Fruit fly (Drosophila melanogaster) whole organism, pupa: ENCODE data around the gene Paics.

Experiments
- CG10348 ChIP-seq: fragments of 200-800 bp; sonication (Bioruptor generic); IDR thresholded peaks from 2 replicates; pipeline ENCODE4 v1.3.6; 2022; ENCODE audit warnings: missing biosample characterization, missing genetic modification characterization
- CG13204 ChIP-seq: fragments of 200-800 bp; sonication (Bioruptor generic); optimal IDR thresholded peaks from 2 replicates; lab custom pipeline; 2018; ENCODE audit warnings: missing biosample characterization, mild to moderate bottlenecking, missing genetic modification characterization, moderate library complexity
- CG32121 ChIP-seq: fragments of 200-800 bp; sonication (Bioruptor generic); IDR thresholded peaks from 2 replicates; pipeline ENCODE4 v1.3.6; 2022; ENCODE audit warnings: missing biosample characterization, missing genetic modification characterization
- EcR ChIP-seq: fragments of 200-800 bp; sonication (Bioruptor generic); optimal IDR thresholded peaks from 3 replicates; lab custom pipeline; 2019; ENCODE audit warnings: missing biosample characterization, missing genetic modification characterization, mild to moderate bottlenecking, moderate library complexity, missing genetic modification reagents
- Ets98B ChIP-seq: fragments of 200-800 bp; sonication (Bioruptor generic); IDR thresholded peaks from 2 replicates; pipeline ENCODE4 v1.3.6; 2022; ENCODE audit warnings: missing biosample characterization, missing genetic modification characterization
- Pif1A ChIP-seq: fragments of 200-800 bp; sonication (Bioruptor generic); optimal IDR thresholded peaks from 3 replicates; lab custom pipeline; 2016; ENCODE audit warnings: missing biosample characterization, missing genetic modification characterization
- fd96Ca ChIP-seq: fragments of 200-800 bp; sonication (Bioruptor generic); IDR thresholded peaks from 3 replicates; pipeline ENCODE4 v1.3.6; 2022; ENCODE audit warnings: missing biosample characterization, missing genetic modification characterization

- TF ChIP-seq CG32121 (no peak), Pif1A (GFP tag; lab: Kevin White, UChicago) (peak; percentile 72), EcR (GFP tag; lab: Kevin White, UChicago) (peak; percentile 16), CG13204 (GFP tag; lab: Kevin White, UChicago) (no peak), fd96Ca (GFP tag; lab: Robert Waterston, UW) (peak; percentile 75; the same call in 2 of the 3 replicates), CG10348 (GFP tag; lab: Robert Waterston, UW) (no peak), Ets98B (GFP tag; lab: Robert Waterston, UW) (peak; percentile 54)
These were observed at the start of gene Paics for dm6 chrX:12760466-12761133.
